Worm (Caenorhabditis elegans): Measurements from ENCODE around the gene C14A4.8.

C14A4.8 gene

DNA sequence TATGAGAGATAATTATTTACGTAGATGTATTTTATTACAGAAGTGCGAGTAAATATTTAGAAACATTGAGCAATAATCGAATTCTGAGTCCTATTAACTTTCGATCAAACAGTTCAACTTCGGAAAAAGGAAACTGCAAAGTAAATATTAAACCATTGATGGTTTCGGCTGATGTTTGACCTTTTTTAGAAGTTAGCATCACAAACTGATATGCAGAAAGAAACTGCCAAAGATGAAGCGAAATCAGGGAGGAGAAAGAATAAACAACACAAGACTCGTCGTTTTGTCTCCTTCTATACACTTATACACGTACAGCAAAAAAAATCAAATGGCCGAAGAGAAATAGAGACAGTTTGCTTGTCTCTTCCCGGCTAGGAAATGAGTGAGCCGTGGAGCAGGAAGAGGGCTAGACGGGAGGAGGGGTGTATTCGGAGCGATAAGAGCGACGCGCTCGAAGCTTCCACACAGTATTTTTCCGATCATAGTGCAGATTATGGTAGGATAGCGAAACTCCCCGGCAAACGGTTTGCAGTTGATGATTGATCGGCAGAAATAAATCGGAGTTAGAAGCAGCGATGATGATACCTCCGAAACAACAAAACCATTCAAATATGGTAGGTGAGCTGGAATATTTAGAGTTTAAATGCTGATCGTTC, 41.3 kb downstream of the C14A4.8 start:
- TF ChIP-seq nhr-48 (tag; optimal IDR thresholded peaks at IDR 0.05) (no peak), dmd-6 (GFP tag; IDR thresholded peaks at IDR 0.05) (peak; percentile 67; the same call in 1 of the 2 replicates), tra-1 (GFP tag; IDR thresholded peaks at IDR 0.05) (0 out of 2 replicates have a peak, but pooled peaks have one; percentile 28), pha-4 (GFP tag; IDR thresholded peaks at IDR 0.05) (no peak), pha-4 (tag; optimal IDR thresholded peaks at IDR 0.05) (no peak), snpc-1.2 (GFP tag; IDR thresholded peaks at IDR 0.05) (no peak), spr-3 (GFP tag; optimal IDR thresholded peaks at IDR 0.05) (no peak), mxl-3 (GFP tag; optimal IDR thresholded peaks at IDR 0.05) (no peak), Y105C5A.15 (GFP tag; IDR thresholded peaks at IDR 0.05) (no peak), nhr-10 (tag; optimal IDR thresholded peaks at IDR 0.05) (peak; percentile 31), fos-1 (tag; optimal IDR thresholded peaks at IDR 0.05) (no peak), lin-29 (GFP tag; IDR thresholded peaks at IDR 0.05) (no peak), ztf-11 (tag; optimal IDR thresholded peaks at IDR 0.05) (no peak), unc-130 (GFP tag; optimal IDR thresholded peaks at IDR 0.05) (no peak), egl-43 (GFP tag; IDR thresholded peaks at IDR 0.05) (peak; percentile 54; the same call in 1 of the 2 replicates), tag-97 (GFP tag; IDR thresholded peaks at IDR 0.05) (no peak), nhr-41 (GFP tag; IDR thresholded peaks at IDR 0.05) (0 out of 2 replicates have a peak, but pooled peaks have one; percentile 24), madf-5 (GFP tag; IDR thresholded peaks at IDR 0.05) (no peak), fkh-10 (GFP tag; optimal IDR thresholded peaks at IDR 0.05) (no peak), sdz-12 (GFP tag; optimal IDR thresholded peaks at IDR 0.05) (peak; percentile 66), nhr-28 (tag; optimal IDR thresholded peaks at IDR 0.05) (peak; percentile 16), daf-19 (GFP tag; conservative IDR thresholded peaks at IDR 0.05) (peak; percentile 69; the same call in 1 of the 2 replicates), gei-8 (GFP tag; optimal IDR thresholded peaks at IDR 0.05) (no peak), mes-2 (tag; optimal IDR thresholded peaks at IDR 0.05; ENCODE audit: poor library complexity, severe bottlenecking) (peak; percentile 20), ama-1 (optimal IDR thresholded peaks at IDR 0.05) (peak; percentile 42), mep-1 (tag; optimal IDR thresholded peaks at IDR 0.05) (peak; percentile 8), unc-62 (GFP tag; optimal IDR thresholded peaks at IDR 0.05 in 1 of 2) (peak in 1 of 2 experiments; percentile 91), unc-62 (tag; optimal IDR thresholded peaks at IDR 0.05) (no peak), hlh-30 (tag; optimal IDR thresholded peaks at IDR 0.05; ENCODE audit: insufficient read depth) (no peak), lin-39 (tag; optimal IDR thresholded peaks at IDR 0.05) (no peak), daf-16 (GFP tag; optimal IDR thresholded peaks at IDR 0.05) (no peak), daf-16 (tag; optimal IDR thresholded peaks at IDR 0.05) (peak; percentile 82), aha-1 (tag) (peak; percentile 8), F37D6.2 (tag; optimal IDR thresholded peaks at IDR 0.05) (no peak), pqm-1 (tag; optimal IDR thresholded peaks at IDR 0.05) (peak; percentile 48), rbr-2 (tag; optimal IDR thresholded peaks at IDR 0.05) (no peak), hif-1 (tag; optimal IDR thresholded peaks at IDR 0.05) (peak in 1 of 2 experiments; percentile 24), duxl-1 (tag; optimal IDR thresholded peaks at IDR 0.05; ENCODE audit: poor library complexity) (no peak), dmd-9 (GFP tag; IDR thresholded peaks at IDR 0.05) (no peak), hlh-11 (tag; optimal IDR thresholded peaks at IDR 0.05) (peak; percentile 36), aly-2 (tag; optimal IDR thresholded peaks at IDR 0.05) (no peak), madf-9 (GFP tag; conservative IDR thresholded peaks at IDR 0.05) (no peak; the same call in 1 of the 2 replicates), set-16 (GFP tag; IDR thresholded peaks at IDR 0.05) (peak; percentile 47; the same call in 1 of the 2 replicates), cey-2 (tag; optimal IDR thresholded peaks at IDR 0.05; ENCODE audit: borderline replicate concordance, insufficient read depth) (no peak), ceh-20 (GFP tag; IDR thresholded peaks at IDR 0.05) (no peak), T26A8.4 (GFP tag; IDR thresholded peaks at IDR 0.05) (no peak; the same call in 1 of the 2 replicates), unc-39 (tag; optimal IDR thresholded peaks at IDR 0.05) (no peak)

Data from whole organism, L4 larva.